Fruit fly (Drosophila melanogaster): ENCODE data around the gene Non3.

DNA sequence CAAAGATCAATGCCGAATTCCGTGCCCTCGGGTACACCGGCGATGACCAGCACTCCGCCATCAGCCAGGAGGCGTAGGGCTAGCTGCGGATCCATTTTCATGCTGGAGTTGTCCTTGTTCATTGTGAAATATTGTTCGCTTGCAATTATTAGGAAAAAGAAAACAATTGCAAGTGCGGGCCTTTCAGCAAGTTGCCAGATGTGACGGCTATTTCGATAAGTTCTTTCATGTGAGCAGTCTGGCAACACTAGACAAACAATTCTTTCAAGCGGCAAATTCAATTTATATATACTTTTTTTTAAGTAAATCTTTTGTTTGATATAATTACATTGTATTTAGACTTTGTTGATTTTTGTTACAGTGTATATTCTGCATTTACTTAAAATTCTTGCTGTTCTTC lies 29.1 kb downstream of the Non3 start, which contains the start of gene CG12320:
- TF ChIP-seq foxo (GFP tag; optimal IDR thresholded peaks at IDR 0.05), result no peak
- TF ChIP-seq rgr (GFP tag; optimal IDR thresholded peaks at IDR 0.05), result no peak
- no peak for TF ChIP-seq Myc (optimal IDR thresholded peaks at IDR 0.05)

Measured in whole organism, wandering third instar larva.